Worm (Caenorhabditis elegans) whole organism, L2 larva: Measurements from ENCODE around the gene srw-10.
A peak's percentile ranks its signal among the peaks of the same experiment; 100 is the strongest.

Experiments used
- C34F6.9 ChIP-seq: fragments of 150-350 bp; optimal IDR thresholded peaks from 2 replicates; lab custom pipeline; 2014; ENCODE audit warnings: missing biosample characterization, missing genetic modification characterization
- Y55F3AM.14 ChIP-seq: fragments of 200-800 bp; sonication (Bioruptor generic); optimal IDR thresholded peaks from 2 replicates; lab custom pipeline; 2018; ENCODE audit warnings: mild to moderate bottlenecking, missing genetic modification characterization, missing compliant biosample characterization
- ZK546.5 ChIP-seq: sonication (generic microtip); optimal IDR thresholded peaks from 2 replicates; lab custom pipeline; 2017; ENCODE audit warnings: missing biosample characterization, missing genetic modification characterization
- blmp-1 ChIP-seq: sonication (generic microtip); optimal IDR thresholded peaks from 2 replicates; lab custom pipeline; 2017; ENCODE audit warnings: missing genetic modification characterization, mild to moderate bottlenecking, missing compliant biosample characterization, antibody characterized with exemption, moderate library complexity; ENCODE audit not compliant: insufficient read depth
- ceh-16 ChIP-seq: fragments of 150-350 bp; optimal IDR thresholded peaks from 2 replicates; lab custom pipeline; 2014; ENCODE audit warnings: missing biosample characterization, missing genetic modification characterization
- ceh-82 ChIP-seq: fragments of 150-350 bp; optimal IDR thresholded peaks from 2 replicates; lab custom pipeline; 2014; ENCODE audit warnings: missing biosample characterization, missing genetic modification characterization
- crh-2 ChIP-seq: sonication (generic microtip); optimal IDR thresholded peaks from 2 replicates; lab custom pipeline; 2017; ENCODE audit warnings: missing biosample characterization, missing genetic modification characterization
- dmd-4 ChIP-seq: sonication (generic microtip); optimal IDR thresholded peaks from 2 replicates; lab custom pipeline; 2017; ENCODE audit warnings: missing biosample characterization, missing genetic modification characterization
- egl-27 ChIP-seq: sonication (generic microtip); optimal IDR thresholded peaks from 3 replicates; lab custom pipeline; 2017; ENCODE audit warnings: missing biosample characterization, missing genetic modification reagents, missing genetic modification characterization
- fos-1 ChIP-seq: fragments of 150-350 bp; optimal IDR thresholded peaks from 2 replicates; lab custom pipeline; 2014; ENCODE audit warnings: missing biosample characterization, missing genetic modification characterization
- gmeb-1 ChIP-seq: fragments of 150-350 bp; optimal IDR thresholded peaks from 2 replicates; lab custom pipeline; 2014; ENCODE audit warnings: missing biosample characterization, missing genetic modification characterization
- lin-11 ChIP-seq: fragments of 150-350 bp; sonication (generic microtip); optimal IDR thresholded peaks from 2 replicates; lab custom pipeline; 2014; ENCODE audit warnings: missing biosample characterization, missing genetic modification characterization, inconsistent platforms, mixed read lengths
- lsy-2 ChIP-seq, 2 experiments: fragments of 150-350 bp in 1 of 2; sonication (generic microtip) in 1 of 2; optimal IDR thresholded peaks; 2 replicates each; lab custom pipeline; 2014 to 2017; ENCODE audit warnings: missing biosample characterization in 2 of 2, missing genetic modification characterization in 2 of 2
- nhr-10 ChIP-seq: sonication (generic microtip); optimal IDR thresholded peaks from 2 replicates; lab custom pipeline; 2017; ENCODE audit warnings: missing biosample characterization, missing genetic modification characterization
- nhr-11 ChIP-seq: fragments of 150-350 bp; optimal IDR thresholded peaks from 2 replicates; lab custom pipeline; 2014; ENCODE audit warnings: missing biosample characterization, missing genetic modification characterization
- nhr-12 ChIP-seq: fragments of 150-350 bp; optimal IDR thresholded peaks from 2 replicates; lab custom pipeline; 2014; ENCODE audit warnings: missing biosample characterization, missing genetic modification characterization
- nhr-129 ChIP-seq: fragments of 150-350 bp; optimal IDR thresholded peaks from 2 replicates; lab custom pipeline; 2014; ENCODE audit warnings: missing biosample characterization, missing genetic modification characterization
- nhr-21 ChIP-seq: fragments of 150-350 bp; optimal IDR thresholded peaks from 2 replicates; lab custom pipeline; 2014; ENCODE audit warnings: missing biosample characterization, missing genetic modification characterization
- nhr-23 ChIP-seq: fragments of 150-350 bp; optimal IDR thresholded peaks from 2 replicates; lab custom pipeline; 2014; ENCODE audit warnings: missing biosample characterization, missing genetic modification reagents, missing genetic modification characterization
- nhr-237 ChIP-seq: fragments of 150-350 bp; optimal IDR thresholded peaks from 2 replicates; lab custom pipeline; 2014; ENCODE audit warnings: missing biosample characterization, missing genetic modification characterization
- nhr-25 ChIP-seq: fragments of 150-350 bp; sonication (generic microtip); optimal IDR thresholded peaks from 3 replicates; lab custom pipeline; 2014; ENCODE audit warnings: missing biosample characterization, missing genetic modification characterization
- nhr-6 ChIP-seq: fragments of 150-350 bp; optimal IDR thresholded peaks from 2 replicates; lab custom pipeline; 2014; ENCODE audit warnings: missing biosample characterization, missing genetic modification characterization
- nhr-77 ChIP-seq: fragments of 150-350 bp; optimal IDR thresholded peaks from 2 replicates; lab custom pipeline; 2014; ENCODE audit warnings: missing biosample characterization, missing genetic modification characterization
- skn-1 ChIP-seq: sonication (generic microtip); optimal IDR thresholded peaks from 2 replicates; lab custom pipeline; 2017; ENCODE audit warnings: missing biosample characterization, missing genetic modification characterization
- sma-3 ChIP-seq: sonication (generic microtip); optimal IDR thresholded peaks from 2 replicates; lab custom pipeline; 2016; ENCODE audit warnings: missing genetic modification reagents, missing genetic modification characterization, missing compliant biosample characterization
- sma-9 ChIP-seq, 2 experiments: fragments of 150-350 bp in 1 of 2; sonication (generic microtip) in 1 of 2; optimal IDR thresholded peaks; 2 replicates each; lab custom pipeline; 2014 to 2016; ENCODE audit warnings: missing genetic modification characterization in 2 of 2, mild to moderate bottlenecking in 1 of 2, missing biosample characterization in 1 of 2, missing compliant biosample characterization in 1 of 2, missing genetic modification reagents in 1 of 2, moderate library complexity in 1 of 2
- snpc-4 ChIP-seq: fragments of 150-350 bp; optimal IDR thresholded peaks from 2 replicates; lab custom pipeline; 2014; ENCODE audit warnings: missing biosample characterization, missing genetic modification characterization
- unc-62 ChIP-seq: fragments of 150-350 bp; optimal IDR thresholded peaks from 2 replicates; lab custom pipeline; 2014; ENCODE audit warnings: missing biosample characterization, missing genetic modification reagents, missing genetic modification characterization
- ztf-1 ChIP-seq: fragments of 200-800 bp; sonication (Bioruptor generic); conservative IDR thresholded peaks from 2 replicates; pipeline ENCODE4 v1.3.6; 2022; ENCODE audit warnings: missing genetic modification characterization, missing compliant biosample characterization
- ztf-11 ChIP-seq: sonication (generic microtip); optimal IDR thresholded peaks from 2 replicates; lab custom pipeline; 2017; ENCODE audit warnings: missing biosample characterization, missing genetic modification characterization
- ztf-4 ChIP-seq: fragments of 150-350 bp; optimal IDR thresholded peaks from 2 replicates; lab custom pipeline; 2014; ENCODE audit warnings: missing biosample characterization, missing genetic modification characterization

Gene srw-10

ce11 chrIII:12743515-12743914 lies 11.6 kb upstream of the srw-10 start:
- TF ChIP-seq nhr-21 (tag; lab: Kevin White, UChicago) (no peak), ztf-4 (tag; lab: Kevin White, UChicago) (no peak), ceh-16 (tag; lab: Kevin White, UChicago) (no peak), nhr-77 (no peak), unc-62 (GFP tag; lab: Kevin White, UChicago) (no peak), gmeb-1 (tag; lab: Kevin White, UChicago) (no peak), sma-3 (GFP tag; lab: Kevin White, UChicago) (no peak), ZK546.5 (no peak), C34F6.9 (tag; lab: Kevin White, UChicago) (no peak), snpc-4 (tag; lab: Kevin White, UChicago) (no peak), nhr-25 (no peak), fos-1 (no peak), nhr-10 (tag; lab: Kevin White, UChicago) (no peak), lsy-2 (tag; optimal IDR thresholded peaks at IDR 0.05; lab: Kevin White, UChicago) (no peak)

DNA sequence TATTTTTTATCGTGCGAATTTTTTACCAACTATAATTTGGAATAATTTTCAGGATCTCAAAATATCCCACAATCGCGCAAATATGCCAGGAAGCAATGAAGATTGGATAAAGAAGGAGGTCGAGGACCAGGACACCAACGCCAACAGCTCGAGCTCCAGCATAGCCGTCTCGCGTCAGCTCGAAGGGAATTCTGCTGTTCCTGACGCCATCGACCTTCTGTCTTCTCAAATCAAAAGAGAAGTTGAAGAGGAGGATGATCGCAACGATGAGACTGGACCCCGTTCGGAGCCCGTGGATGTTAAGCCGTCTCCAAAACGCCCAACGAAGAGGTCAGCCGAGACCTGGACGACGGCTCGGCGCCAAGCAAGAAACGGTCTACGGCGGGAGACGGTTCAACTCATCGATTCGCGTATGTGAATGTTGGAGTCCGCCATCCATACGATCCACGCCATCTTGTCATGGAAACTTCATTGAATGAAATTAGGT lies 8.7 kb upstream of the srw-10 start, which contains the start of gene Y111B2A.21:
Gene Y111B2A.21, plus strand, starts transcription at position 51 of the 487 bp plus-strand sequence.
- no peak for TF ChIP-seq gmeb-1 (tag; lab: Kevin White, UChicago)
- TF ChIP-seq ztf-1 (GFP tag; lab: Robert Waterston, UW): 0 out of 2 replicates have a peak, but pooled peaks have one; percentile 25
- TF ChIP-seq unc-62 (GFP tag; lab: Kevin White, UChicago): no peak

- TF ChIP-seq nhr-6 (tag; lab: Kevin White, UChicago): no peak
- TF ChIP-seq nhr-11: no peak
- TF ChIP-seq nhr-10 (tag; lab: Kevin White, UChicago): no peak
- TF ChIP-seq nhr-237: no peak
- TF ChIP-seq nhr-21 (tag; lab: Kevin White, UChicago): no peak
- TF ChIP-seq Y55F3AM.14 (GFP tag; lab: Kevin White, UChicago): no peak
- no peak for TF ChIP-seq ZK546.5
- TF ChIP-seq lin-11: no peak
- TF ChIP-seq fos-1: no peak
- no peak for TF ChIP-seq crh-2 (tag; lab: Kevin White, UChicago)
- no peak for TF ChIP-seq lsy-2 (tag; optimal IDR thresholded peaks at IDR 0.05; lab: Kevin White, UChicago)
Observed at ce11 chrIII:12750831-12751230, 4.3 kb upstream of the srw-10 start, which contains the start of the genes irld-60 and irld-20. irld-60 (minus strand) TSS chrIII:12750931. irld-20 (plus strand) TSS chrIII:12751109.

DNA sequence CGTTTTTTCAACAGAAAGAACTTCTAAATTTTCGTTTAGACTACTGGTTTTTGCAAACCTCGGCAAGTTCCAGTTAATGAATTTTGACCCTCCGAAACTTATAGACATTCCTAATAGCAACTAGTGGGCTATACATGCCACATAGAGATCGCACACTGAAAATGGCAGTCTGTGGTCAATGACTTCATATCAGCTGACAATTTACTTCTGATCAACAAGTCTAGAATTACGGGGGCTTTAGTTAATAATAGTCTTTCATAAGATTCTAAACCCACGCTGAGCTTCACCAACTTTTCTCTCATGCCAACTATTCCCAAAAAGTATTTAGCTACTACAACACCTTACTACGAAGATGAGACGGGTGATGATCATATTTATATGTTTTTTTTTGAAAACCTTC lies 2.2 kb downstream of the srw-10 start, which contains the start of gene srw-9:
Gene srw-9, plus strand, starts transcription at position 301 of the 400 bp plus-strand sequence.
- TF ChIP-seq nhr-21 (tag; lab: Kevin White, UChicago): no peak
- no peak for TF ChIP-seq nhr-23 (tag; lab: Kevin White, UChicago)
- TF ChIP-seq nhr-237: no peak
- TF ChIP-seq ztf-1 (GFP tag; lab: Robert Waterston, UW): no peak
- no peak for TF ChIP-seq snpc-4 (tag; lab: Kevin White, UChicago)
- TF ChIP-seq skn-1 (tag; lab: Kevin White, UChicago): no peak
- TF ChIP-seq ceh-82 (tag; lab: Kevin White, UChicago): no peak
- TF ChIP-seq sma-9 (GFP tag; optimal IDR thresholded peaks at IDR 0.05; lab: Kevin White, UChicago): no peak
- no peak for TF ChIP-seq sma-9 (tag; optimal IDR thresholded peaks at IDR 0.05; lab: Kevin White, UChicago)
- no peak for TF ChIP-seq blmp-1 (tag; lab: Kevin White, UChicago)
- no peak for TF ChIP-seq gmeb-1 (tag; lab: Kevin White, UChicago)
- no peak for TF ChIP-seq nhr-129 (tag; lab: Kevin White, UChicago)
- no peak for TF ChIP-seq crh-2 (tag; lab: Kevin White, UChicago)
- no peak for TF ChIP-seq nhr-25
- no peak for TF ChIP-seq nhr-12 (tag; lab: Kevin White, UChicago)
- no peak for TF ChIP-seq ztf-11
- no peak for TF ChIP-seq nhr-77
- no peak for TF ChIP-seq egl-27 (tag; lab: Kevin White, UChicago)
- TF ChIP-seq nhr-10 (tag; lab: Kevin White, UChicago): no peak
- TF ChIP-seq dmd-4 (tag; lab: Kevin White, UChicago): no peak

DNA sequence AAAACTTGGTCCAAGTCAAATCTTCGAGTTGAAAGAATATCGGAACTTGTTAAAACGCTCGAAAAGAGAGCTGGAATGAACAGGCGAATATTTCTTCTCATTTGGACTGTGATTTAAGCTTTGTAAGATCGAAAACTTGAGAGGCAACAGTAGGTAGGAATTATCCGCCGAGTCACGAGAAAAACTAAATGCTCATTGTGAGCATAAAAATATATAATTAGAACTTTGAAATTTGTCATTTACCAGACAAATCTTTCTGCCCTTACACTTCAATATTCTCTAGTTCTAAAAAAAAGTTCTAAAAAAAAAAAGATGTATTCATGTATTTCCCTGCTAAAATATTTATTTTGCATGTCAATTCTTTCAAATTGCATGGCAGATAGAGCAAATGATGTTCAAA lies 9.1 kb downstream of the srw-10 start, which contains the start of the genes irld-19 and irld-61:
Gene irld-19, minus strand, starts transcription at position 101 of the 400 bp plus-strand sequence.
Gene irld-61, plus strand, starts transcription at position 313 of the 400 bp plus-strand sequence.
- TF ChIP-seq nhr-237: no peak
